Worm (Caenorhabditis elegans): Measurements from ENCODE around the gene lbp-4.
A peak's percentile ranks its signal among the peaks of the same experiment; 100 is the strongest.

Gene lbp-4

DNA sequence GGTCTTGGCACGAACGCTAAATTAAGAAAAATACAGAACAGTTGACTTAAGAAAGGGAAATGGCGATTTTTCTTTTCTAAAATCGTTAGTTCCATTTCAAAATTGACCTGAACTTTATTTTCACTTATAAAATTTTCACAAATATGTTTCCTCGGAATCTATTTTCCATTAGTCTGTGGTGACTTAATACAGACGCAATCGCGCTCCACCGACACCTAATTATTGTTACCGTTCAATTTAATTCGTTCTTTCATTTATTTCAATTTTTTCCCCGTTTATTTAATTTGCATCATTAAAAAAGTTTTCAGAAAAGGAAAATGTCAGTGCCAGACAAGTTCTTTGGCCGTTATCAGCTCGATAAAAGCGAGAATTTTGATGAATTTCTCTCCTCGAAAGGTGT lies at the start of gene lbp-4:
Gene lbp-4 (plus strand): TSS at position 309 of the 400 bp plus-strand sequence.
- TF ChIP-seq ref-1 (GFP tag; conservative IDR thresholded peaks at IDR 0.05) (no peak), tab-1 (GFP tag; IDR thresholded peaks at IDR 0.05) (no peak), flt-1 (GFP tag; IDR thresholded peaks at IDR 0.05) (no peak), med-1 (GFP tag; optimal IDR thresholded peaks at IDR 0.05; ENCODE audit: insufficient read depth) (no peak), ztf-23 (GFP tag; IDR thresholded peaks at IDR 0.05) (no peak), cog-1 (tag; optimal IDR thresholded peaks at IDR 0.05) (no peak), T22C8.4 (GFP tag; IDR thresholded peaks at IDR 0.05) (no peak), ztf-29 (GFP tag; IDR thresholded peaks at IDR 0.05) (no peak), klf-2 (GFP tag; conservative IDR thresholded peaks at IDR 0.05) (no peak)

DNA sequence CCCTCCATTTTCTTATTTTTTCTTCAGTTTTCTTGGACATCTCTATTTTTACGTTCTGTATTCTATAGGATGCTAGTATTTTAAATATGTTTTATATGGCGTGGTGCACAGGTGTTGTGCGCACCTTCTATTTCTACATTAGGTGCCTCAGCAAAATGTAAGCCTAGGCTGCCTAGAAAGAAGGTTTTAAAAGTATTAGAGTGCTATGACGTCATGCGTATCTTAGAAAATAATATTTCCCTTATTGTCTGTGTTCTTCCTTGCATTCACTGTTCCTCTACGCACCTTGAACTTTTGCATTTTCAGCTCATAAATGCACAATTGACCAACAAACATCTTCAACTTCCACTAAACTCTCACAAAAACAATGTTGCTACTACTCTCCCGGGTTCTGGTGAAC lies 49.4 kb upstream of the lbp-4 start, which contains the start of gene frpr-3:
Gene frpr-3 (plus strand): TSS at position 301 of the 400 bp plus-strand sequence.
- TF ChIP-seq cog-1 (tag; optimal IDR thresholded peaks at IDR 0.05) (no peak), med-1 (GFP tag; optimal IDR thresholded peaks at IDR 0.05; ENCODE audit: insufficient read depth) (no peak), ztf-29 (GFP tag; IDR thresholded peaks at IDR 0.05) (no peak)

DNA sequence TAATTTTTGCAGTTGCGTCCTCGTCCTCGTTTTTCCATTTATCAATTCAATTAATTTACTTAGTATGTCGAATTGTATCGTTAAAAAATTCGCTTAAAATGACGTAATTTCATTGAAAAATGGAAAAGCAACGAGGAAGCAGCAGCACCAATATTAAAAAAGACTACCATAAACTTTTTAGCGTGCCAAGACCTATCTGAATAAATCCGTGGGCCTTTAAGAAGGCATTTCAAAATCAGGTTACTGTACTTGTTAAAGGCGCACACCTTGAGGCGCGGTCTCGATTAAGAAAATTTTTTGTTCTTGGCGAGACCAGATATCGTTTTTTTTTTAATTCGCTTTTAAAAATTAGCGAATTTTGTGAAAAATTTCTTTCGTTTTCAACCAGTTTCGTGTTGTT lies 46.7 kb upstream of the lbp-4 start:
- TF ChIP-seq flt-1 (GFP tag; IDR thresholded peaks at IDR 0.05) (no peak), ztf-23 (GFP tag; IDR thresholded peaks at IDR 0.05) (no peak), tab-1 (GFP tag; IDR thresholded peaks at IDR 0.05) (no peak)

DNA sequence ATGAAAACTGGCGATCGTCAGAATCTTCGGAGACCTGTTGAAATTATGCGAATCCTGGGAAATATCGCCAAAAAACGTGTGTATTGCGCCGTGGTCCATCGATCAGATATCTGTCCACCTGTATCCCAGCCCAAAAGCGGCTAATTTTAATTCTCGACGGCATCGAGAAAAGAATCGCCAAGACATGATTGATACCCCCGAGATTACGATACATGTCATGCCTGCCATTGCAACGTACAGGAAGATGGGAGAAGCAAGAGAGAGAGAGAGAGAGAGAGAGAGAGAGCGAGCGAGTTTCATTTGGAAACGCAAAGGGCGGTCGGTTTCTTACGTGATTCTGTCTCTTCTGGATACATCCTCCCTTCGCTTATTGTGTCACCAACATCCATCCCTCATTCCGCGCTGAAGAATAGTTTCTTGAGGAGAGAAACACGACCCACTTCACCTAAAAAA lies 46.2 kb upstream of the lbp-4 start, which contains the start of gene grl-10:
Gene grl-10 (plus strand): TSS at position 403 of the 453 bp plus-strand sequence.
- TF ChIP-seq T22C8.4 (GFP tag; IDR thresholded peaks at IDR 0.05) (no peak), klf-2 (GFP tag; conservative IDR thresholded peaks at IDR 0.05) (no peak), flt-1 (GFP tag; IDR thresholded peaks at IDR 0.05) (no peak)

DNA sequence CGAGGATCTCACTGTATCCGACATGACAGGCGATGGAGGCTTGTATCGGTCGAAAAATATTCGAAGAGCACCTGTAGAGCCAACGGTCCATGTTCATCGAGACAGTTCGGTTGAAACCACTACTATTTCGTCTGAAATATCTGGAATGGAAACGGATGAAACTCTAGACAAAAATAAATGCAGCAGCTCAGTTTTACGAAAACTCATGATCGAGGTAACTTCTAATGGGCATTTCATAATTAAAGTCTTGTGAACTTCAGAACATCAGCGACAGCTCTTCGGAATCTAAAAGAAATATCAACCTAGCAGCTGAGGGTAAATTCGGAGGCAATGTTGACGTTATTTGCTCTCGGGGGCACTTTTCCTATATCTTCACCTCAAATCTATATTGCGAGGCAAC lies 45.2 kb upstream of the lbp-4 start:
- TF ChIP-seq flt-1 (GFP tag; IDR thresholded peaks at IDR 0.05): no peak
- TF ChIP-seq klf-2 (GFP tag; conservative IDR thresholded peaks at IDR 0.05): no peak
- TF ChIP-seq cog-1 (tag; optimal IDR thresholded peaks at IDR 0.05): no peak
- no peak for TF ChIP-seq ztf-23 (GFP tag; IDR thresholded peaks at IDR 0.05)
- no peak for TF ChIP-seq tab-1 (GFP tag; IDR thresholded peaks at IDR 0.05)
- TF ChIP-seq T22C8.4 (GFP tag; IDR thresholded peaks at IDR 0.05): no peak
- TF ChIP-seq med-1 (GFP tag; optimal IDR thresholded peaks at IDR 0.05; ENCODE audit: insufficient read depth): no peak
- no peak for TF ChIP-seq ref-1 (GFP tag; conservative IDR thresholded peaks at IDR 0.05)
- TF ChIP-seq ztf-29 (GFP tag; IDR thresholded peaks at IDR 0.05): no peak

DNA sequence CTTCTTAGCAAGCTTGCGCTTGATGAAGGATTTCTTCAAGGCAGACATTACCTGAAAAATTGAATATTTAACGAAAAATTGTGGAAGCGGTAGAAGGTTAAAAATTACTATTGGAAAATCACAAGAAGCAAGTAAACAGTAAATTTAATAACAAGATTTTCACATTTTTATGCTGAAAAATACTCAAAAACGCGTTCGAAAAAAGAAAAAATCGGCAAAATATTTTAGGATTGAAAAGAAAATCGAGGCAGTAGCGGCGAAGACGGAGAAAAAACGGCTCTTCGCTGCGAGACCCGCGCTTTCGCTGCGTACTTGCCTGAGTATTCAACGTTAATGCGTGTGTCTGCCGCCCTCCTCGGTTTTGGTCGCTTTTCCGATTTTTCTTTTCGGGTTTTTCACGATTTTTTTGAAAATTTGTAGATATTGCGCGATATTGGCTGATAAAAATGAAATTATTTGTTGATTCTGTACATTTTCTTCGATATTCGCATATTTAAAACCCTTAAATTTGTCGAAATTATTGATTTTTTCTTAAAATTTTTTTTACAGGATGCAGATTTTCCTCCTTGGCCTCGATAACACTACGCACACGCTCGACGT lies 44.2 kb upstream of the lbp-4 start, which contains the start of the genes rpl-39 and rps-30:
Gene rpl-39 (minus strand): TSS at position 51 of the 600 bp plus-strand sequence.
Gene rps-30 (plus strand): TSS at position 550 of the 600 bp plus-strand sequence.
- TF ChIP-seq ztf-23 (GFP tag; IDR thresholded peaks at IDR 0.05) (peak; percentile 59; the same call in 1 of the 2 replicates), T22C8.4 (GFP tag; IDR thresholded peaks at IDR 0.05) (peak; percentile 21; the same call in 1 of the 2 replicates), cog-1 (tag; optimal IDR thresholded peaks at IDR 0.05) (peak; percentile 13), med-1 (GFP tag; optimal IDR thresholded peaks at IDR 0.05; ENCODE audit: insufficient read depth) (no peak)

DNA sequence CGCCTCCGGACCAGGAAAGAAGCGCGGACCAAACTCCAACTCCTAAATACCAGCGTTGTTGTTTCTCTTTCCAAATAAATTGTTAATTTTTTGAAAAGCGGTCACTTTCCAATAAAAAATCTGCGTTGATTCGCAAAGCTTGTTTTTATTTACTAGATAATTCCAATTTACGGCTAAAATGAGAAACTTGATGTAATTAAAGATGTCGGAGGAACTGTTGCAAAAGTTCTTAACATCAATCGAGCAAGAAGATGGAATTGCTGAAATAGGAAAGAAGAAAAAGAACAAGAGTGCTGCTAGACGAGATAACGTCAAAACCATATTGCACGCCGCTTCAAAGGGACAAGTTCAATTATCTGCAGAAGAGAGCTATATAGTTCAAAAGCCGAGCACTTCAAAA lies 43.3 kb upstream of the lbp-4 start, which contains the start of gene C26F1.3:
Gene C26F1.3 (plus strand): TSS at position 203 of the 400 bp plus-strand sequence.
- TF ChIP-seq ref-1 (GFP tag; conservative IDR thresholded peaks at IDR 0.05): no peak
- no peak for TF ChIP-seq cog-1 (tag; optimal IDR thresholded peaks at IDR 0.05)
- TF ChIP-seq med-1 (GFP tag; optimal IDR thresholded peaks at IDR 0.05; ENCODE audit: insufficient read depth): no peak
- no peak for TF ChIP-seq ztf-23 (GFP tag; IDR thresholded peaks at IDR 0.05)
- no peak for TF ChIP-seq flt-1 (GFP tag; IDR thresholded peaks at IDR 0.05)
- no peak for TF ChIP-seq klf-2 (GFP tag; conservative IDR thresholded peaks at IDR 0.05)
- TF ChIP-seq tab-1 (GFP tag; IDR thresholded peaks at IDR 0.05): no peak
- no peak for TF ChIP-seq T22C8.4 (GFP tag; IDR thresholded peaks at IDR 0.05)
- TF ChIP-seq ztf-29 (GFP tag; IDR thresholded peaks at IDR 0.05): no peak

DNA sequence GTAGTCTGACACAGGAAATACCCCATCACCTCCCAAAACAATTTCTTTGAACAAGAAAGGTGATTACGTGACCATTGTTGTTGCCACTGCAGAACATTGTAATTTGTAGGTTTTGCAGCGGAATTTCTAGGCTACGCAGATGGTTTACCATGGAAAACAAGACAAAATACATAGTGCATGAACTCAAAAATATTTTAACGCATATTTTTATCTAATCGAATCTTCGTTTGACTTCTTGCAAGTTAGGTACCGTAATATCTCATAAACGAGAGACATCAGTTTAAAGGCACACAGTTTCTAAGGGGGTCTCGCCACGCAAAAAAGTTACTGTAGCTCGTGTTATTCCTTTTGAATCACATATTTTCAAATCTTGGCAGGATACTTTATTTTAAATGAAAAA lies 41.4 kb upstream of the lbp-4 start:
- TF ChIP-seq T22C8.4 (GFP tag; IDR thresholded peaks at IDR 0.05) (no peak), ztf-29 (GFP tag; IDR thresholded peaks at IDR 0.05) (no peak), cog-1 (tag; optimal IDR thresholded peaks at IDR 0.05) (no peak), flt-1 (GFP tag; IDR thresholded peaks at IDR 0.05) (no peak), ref-1 (GFP tag; conservative IDR thresholded peaks at IDR 0.05) (no peak)

DNA sequence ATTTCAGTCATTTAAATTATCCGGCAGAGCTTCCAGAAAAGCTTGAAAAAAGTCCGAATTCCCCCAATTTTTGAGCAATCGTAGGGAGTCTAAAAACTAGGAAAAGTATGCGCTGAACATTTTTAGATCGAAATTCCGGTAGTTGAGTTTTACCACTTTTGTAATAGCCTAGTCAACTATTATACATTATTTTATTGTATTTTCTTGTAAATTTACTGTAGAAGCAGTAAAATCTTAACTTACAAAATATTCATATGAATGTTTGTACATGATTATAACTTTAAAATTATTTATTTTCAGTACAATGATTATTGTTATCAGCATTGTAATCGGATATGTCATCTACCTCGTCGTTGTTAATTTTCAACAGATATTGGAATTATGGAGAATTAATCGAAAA lies 38.9 kb upstream of the lbp-4 start, which contains the start of gene cyp-32A1:
Gene cyp-32A1 (plus strand): TSS at position 301 of the 400 bp plus-strand sequence.
- TF ChIP-seq tab-1 (GFP tag; IDR thresholded peaks at IDR 0.05) (no peak), ref-1 (GFP tag; conservative IDR thresholded peaks at IDR 0.05) (no peak), T22C8.4 (GFP tag; IDR thresholded peaks at IDR 0.05) (no peak), ztf-29 (GFP tag; IDR thresholded peaks at IDR 0.05) (no peak), cog-1 (tag; optimal IDR thresholded peaks at IDR 0.05) (no peak), klf-2 (GFP tag; conservative IDR thresholded peaks at IDR 0.05) (no peak), flt-1 (GFP tag; IDR thresholded peaks at IDR 0.05) (no peak), med-1 (GFP tag; optimal IDR thresholded peaks at IDR 0.05; ENCODE audit: insufficient read depth) (no peak), ztf-23 (GFP tag; IDR thresholded peaks at IDR 0.05) (no peak)

DNA sequence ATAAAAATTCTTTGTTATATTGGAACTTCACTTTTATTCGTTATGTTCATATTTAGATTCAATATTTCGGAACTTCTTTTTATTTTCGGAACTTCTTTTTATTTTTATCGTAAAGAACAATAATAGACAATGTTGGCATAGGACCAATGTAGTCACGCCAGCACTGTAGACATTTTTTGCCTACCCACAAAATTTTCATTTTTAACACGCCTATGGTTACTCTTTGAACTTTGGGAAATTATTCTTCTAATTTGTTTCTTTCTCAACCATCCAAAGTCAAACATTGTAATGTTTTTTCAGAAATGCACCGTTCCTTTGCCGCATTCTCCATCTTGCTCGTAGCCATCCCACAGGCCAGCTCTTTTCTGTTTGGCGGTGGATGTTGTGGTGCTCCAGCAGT lies 35.3 kb upstream of the lbp-4 start, which contains the start of gene C26F1.1:
Gene C26F1.1 (plus strand): TSS at position 301 of the 400 bp plus-strand sequence.
- TF ChIP-seq cog-1 (tag; optimal IDR thresholded peaks at IDR 0.05): no peak
- TF ChIP-seq tab-1 (GFP tag; IDR thresholded peaks at IDR 0.05): no peak
- TF ChIP-seq med-1 (GFP tag; optimal IDR thresholded peaks at IDR 0.05; ENCODE audit: insufficient read depth): no peak
- no peak for TF ChIP-seq klf-2 (GFP tag; conservative IDR thresholded peaks at IDR 0.05)
- no peak for TF ChIP-seq flt-1 (GFP tag; IDR thresholded peaks at IDR 0.05)
- TF ChIP-seq ref-1 (GFP tag; conservative IDR thresholded peaks at IDR 0.05): no peak
- no peak for TF ChIP-seq T22C8.4 (GFP tag; IDR thresholded peaks at IDR 0.05)
- TF ChIP-seq ztf-23 (GFP tag; IDR thresholded peaks at IDR 0.05): no peak
- TF ChIP-seq ztf-29 (GFP tag; IDR thresholded peaks at IDR 0.05): no peak
